Fruit fly (Drosophila melanogaster): ENCODE results near the gene CG17681.

DNA sequence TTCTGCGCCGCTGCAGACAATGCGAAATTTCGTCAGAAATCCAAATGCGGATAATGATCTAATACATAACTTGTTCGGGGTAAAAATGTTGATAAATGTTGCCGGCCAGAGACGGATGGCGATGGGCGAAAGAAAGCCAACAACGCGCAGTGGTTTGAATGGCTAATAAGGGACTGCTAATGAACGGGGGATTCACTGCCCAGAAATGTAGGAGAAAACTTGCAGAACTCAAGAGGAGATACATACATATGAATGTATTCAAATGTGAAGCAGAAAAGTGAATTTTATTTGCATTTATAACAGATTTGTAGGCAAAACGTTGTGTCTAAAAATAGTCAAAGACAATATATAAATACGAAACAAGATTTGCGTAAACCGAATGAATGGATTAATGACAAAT, 7.1 kb upstream of the CG17681 start:
- TF ChIP-seq psq (optimal IDR thresholded peaks at IDR 0.05), result no peak
- no peak for TF ChIP-seq h (optimal IDR thresholded peaks at IDR 0.05)
- TF ChIP-seq Myc (optimal IDR thresholded peaks at IDR 0.05), result no peak
- no peak for TF ChIP-seq insv (optimal IDR thresholded peaks at IDR 0.05)
- no peak for TF ChIP-seq ttk (optimal IDR thresholded peaks at IDR 0.05)

Data from Kc167 (cell line).